Fruit fly (Drosophila melanogaster) whole organism, prepupa: ENCODE results near the gene CG13716.
A peak's percentile ranks its signal among the peaks of the same experiment; 100 is the strongest.

Experiments used
- CG10631 ChIP-seq: fragments of 200-800 bp; sonication (Bioruptor generic); optimal IDR thresholded peaks from 2 replicates; lab custom pipeline; 2016; ENCODE audit warnings: missing biosample characterization, missing genetic modification characterization
- CG10669 ChIP-seq: fragments of 200-800 bp; sonication (Bioruptor generic); optimal IDR thresholded peaks from 3 replicates; lab custom pipeline; 2018; ENCODE audit warnings: missing biosample characterization, mild to moderate bottlenecking, missing genetic modification characterization, moderate library complexity
- CG11294 ChIP-seq: fragments of 200-800 bp; sonication (Bioruptor generic); IDR thresholded peaks from 2 replicates; pipeline ENCODE4 v1.3.6; 2022; ENCODE audit warnings: missing biosample characterization, missing genetic modification characterization
- CG11902 ChIP-seq: fragments of 200-800 bp; sonication (Bioruptor generic); optimal IDR thresholded peaks from 3 replicates; lab custom pipeline; 2016; ENCODE audit warnings: missing biosample characterization, missing genetic modification characterization
- CG15336 ChIP-seq: fragments of 200-800 bp; sonication (Bioruptor generic); IDR thresholded peaks from 2 replicates; pipeline ENCODE4 v1.3.6; 2022; ENCODE audit warnings: missing biosample characterization, missing genetic modification characterization
- CG16779 ChIP-seq: fragments of 200-800 bp; sonication (Bioruptor generic); optimal IDR thresholded peaks from 3 replicates; lab custom pipeline; 2017; ENCODE audit warnings: missing biosample characterization, mild to moderate bottlenecking, missing genetic modification characterization
- CG3032 ChIP-seq: fragments of 200-800 bp; optimal IDR thresholded peaks from 2 replicates; lab custom pipeline; 2019; ENCODE audit warnings: missing biosample characterization, mild to moderate bottlenecking, missing genetic modification characterization, moderate library complexity
- CG31627 ChIP-seq: fragments of 200-800 bp; sonication (Bioruptor generic); optimal IDR thresholded peaks from 3 replicates; lab custom pipeline; 2016; ENCODE audit warnings: missing biosample characterization, missing genetic modification characterization
- CG32006 ChIP-seq: fragments of 200-800 bp; sonication (Bioruptor generic); optimal IDR thresholded peaks from 3 replicates; lab custom pipeline; 2017; ENCODE audit warnings: missing biosample characterization, mild to moderate bottlenecking, missing genetic modification characterization
- CG34406 ChIP-seq: fragments of 200-800 bp; sonication (Bioruptor generic); optimal IDR thresholded peaks from 3 replicates; lab custom pipeline; 2016; ENCODE audit warnings: missing biosample characterization, missing genetic modification characterization
- CG3919 ChIP-seq: fragments of 200-800 bp; sonication (Bioruptor generic); optimal IDR thresholded peaks from 3 replicates; lab custom pipeline; 2016; ENCODE audit warnings: missing biosample characterization, missing genetic modification characterization
- CG4318 ChIP-seq: fragments of 200-800 bp; sonication (Bioruptor generic); optimal IDR thresholded peaks from 3 replicates; lab custom pipeline; 2017; ENCODE audit warnings: missing biosample characterization, mild to moderate bottlenecking, missing genetic modification characterization
- CG6276 ChIP-seq: fragments of 200-800 bp; sonication (Bioruptor generic); optimal IDR thresholded peaks from 2 replicates; lab custom pipeline; 2017; ENCODE audit warnings: missing biosample characterization, mild to moderate bottlenecking, missing genetic modification characterization
- CG6854 ChIP-seq: fragments of 200-800 bp; sonication (Bioruptor generic); optimal IDR thresholded peaks from 2 replicates; lab custom pipeline; 2017; ENCODE audit warnings: missing biosample characterization, mild to moderate bottlenecking, missing genetic modification characterization
- CG7368 ChIP-seq: fragments of 200-800 bp; sonication (Bioruptor generic); optimal IDR thresholded peaks from 3 replicates; lab custom pipeline; 2016; ENCODE audit warnings: missing biosample characterization, missing genetic modification characterization
- CG8119 ChIP-seq: fragments of 200-800 bp; sonication (Bioruptor generic); IDR thresholded peaks from 3 replicates; pipeline ENCODE4 v1.3.6; 2022; ENCODE audit warnings: missing biosample characterization, missing genetic modification characterization
- CG8632 ChIP-seq: fragments of 200-800 bp; sonication (Bioruptor generic); optimal IDR thresholded peaks from 3 replicates; lab custom pipeline; 2016; ENCODE audit warnings: missing biosample characterization, missing genetic modification characterization
- CG9139 ChIP-seq: fragments of 200-800 bp; sonication (Bioruptor generic); optimal IDR thresholded peaks from 3 replicates; lab custom pipeline; 2017; ENCODE audit warnings: missing biosample characterization, mild to moderate bottlenecking, missing genetic modification characterization
- Eip78C ChIP-seq: fragments of 200-800 bp; sonication (Bioruptor generic); peaks from one replicate; lab custom pipeline; 2016; ENCODE audit warnings: missing biosample characterization, missing genetic modification characterization
- Eip93F ChIP-seq: fragments of 200-800 bp; sonication (Bioruptor generic); optimal IDR thresholded peaks from 2 replicates; lab custom pipeline; 2016; ENCODE audit warnings: missing biosample characterization, mild to moderate bottlenecking, missing genetic modification characterization
- Ets21C ChIP-seq: fragments of 200-800 bp; sonication (Bioruptor generic); optimal IDR thresholded peaks from 3 replicates; lab custom pipeline; 2016; ENCODE audit warnings: missing biosample characterization, missing genetic modification characterization
- Ets96B ChIP-seq: fragments of 200-800 bp; optimal IDR thresholded peaks from 2 replicates; lab custom pipeline; 2019; ENCODE audit warnings: missing biosample characterization, mild to moderate bottlenecking, missing genetic modification characterization, moderate library complexity
- Gug ChIP-seq: fragments of 200-800 bp; sonication (Bioruptor generic); IDR thresholded peaks from 2 replicates; pipeline ENCODE4 v1.3.6; 2022; ENCODE audit warnings: missing biosample characterization, missing genetic modification characterization
- Hr38 ChIP-seq: sonication (Bioruptor generic); optimal IDR thresholded peaks from 2 replicates; lab custom pipeline; 2016; ENCODE audit warnings: missing biosample characterization, missing genetic modification characterization
- Hr39 ChIP-seq: fragments of 200-800 bp; sonication (Bioruptor generic); optimal IDR thresholded peaks from 2 replicates; lab custom pipeline; 2016; ENCODE audit warnings: missing biosample characterization, missing genetic modification characterization
- Hr4 ChIP-seq: fragments of 200-800 bp; sonication (Bioruptor generic); optimal IDR thresholded peaks from 3 replicates; lab custom pipeline; 2016; ENCODE audit warnings: missing biosample characterization, missing genetic modification characterization
- Met ChIP-seq: fragments of 200-800 bp; sonication (Bioruptor generic); optimal IDR thresholded peaks from 3 replicates; lab custom pipeline; 2016; ENCODE audit warnings: missing biosample characterization, missing genetic modification characterization
- OdsH ChIP-seq: fragments of 200-800 bp; sonication (Bioruptor generic); optimal IDR thresholded peaks from 3 replicates; lab custom pipeline; 2016; ENCODE audit warnings: missing biosample characterization, missing genetic modification characterization
- Smox ChIP-seq: fragments of 200-800 bp; sonication (Bioruptor generic); optimal IDR thresholded peaks from 3 replicates; lab custom pipeline; 2016; ENCODE audit warnings: missing biosample characterization, missing genetic modification characterization
- Sox14 ChIP-seq: fragments of 200-800 bp; sonication (Bioruptor generic); optimal IDR thresholded peaks from 3 replicates; lab custom pipeline; 2016; ENCODE audit warnings: missing biosample characterization, missing genetic modification characterization
- Sox15 ChIP-seq: fragments of 200-800 bp; sonication (Bioruptor generic); optimal IDR thresholded peaks from 3 replicates; lab custom pipeline; 2016; ENCODE audit warnings: missing biosample characterization, missing genetic modification characterization
- achi ChIP-seq: fragments of 200-800 bp; sonication (Bioruptor generic); optimal IDR thresholded peaks from 3 replicates; lab custom pipeline; 2016; ENCODE audit warnings: missing biosample characterization, missing genetic modification characterization
- cyc ChIP-seq: fragments of 200-800 bp; sonication (Bioruptor generic); optimal IDR thresholded peaks from 3 replicates; lab custom pipeline; 2016; ENCODE audit warnings: missing biosample characterization, missing genetic modification characterization
- dsx ChIP-seq: fragments of 200-800 bp; optimal IDR thresholded peaks from 3 replicates; lab custom pipeline; 2019; ENCODE audit warnings: missing biosample characterization, mild to moderate bottlenecking, missing genetic modification characterization, moderate library complexity; ENCODE audit not compliant: poor library complexity, severe bottlenecking
- eg ChIP-seq: fragments of 200-800 bp; sonication (Bioruptor generic); IDR thresholded peaks from 3 replicates; pipeline ENCODE4 v1.3.6; 2022; ENCODE audit warnings: missing biosample characterization, missing genetic modification characterization
- esn ChIP-seq: fragments of 200-800 bp; sonication (Bioruptor generic); optimal IDR thresholded peaks from 2 replicates; lab custom pipeline; 2016; ENCODE audit warnings: missing biosample characterization, mild to moderate bottlenecking, missing genetic modification characterization, moderate library complexity
- fd59A ChIP-seq: fragments of 200-800 bp; sonication (Bioruptor generic); optimal IDR thresholded peaks from 2 replicates; lab custom pipeline; 2017; ENCODE audit warnings: missing biosample characterization, mild to moderate bottlenecking, missing genetic modification characterization, missing genetic modification reagents
- fd85E ChIP-seq: fragments of 200-800 bp; sonication (Bioruptor generic); optimal IDR thresholded peaks from 3 replicates; lab custom pipeline; 2016; ENCODE audit warnings: missing biosample characterization, missing genetic modification characterization
- lz ChIP-seq: fragments of 200-800 bp; sonication (Bioruptor generic); optimal IDR thresholded peaks from 3 replicates; lab custom pipeline; 2016; ENCODE audit warnings: missing biosample characterization, missing genetic modification characterization
- pdm3 ChIP-seq: fragments of 200-800 bp; sonication (Bioruptor generic); optimal IDR thresholded peaks from 3 replicates; lab custom pipeline; 2016; ENCODE audit warnings: missing biosample characterization, missing genetic modification characterization
- spab ChIP-seq: fragments of 200-800 bp; sonication (Bioruptor generic); optimal IDR thresholded peaks from 2 replicates; lab custom pipeline; 2017; ENCODE audit warnings: missing biosample characterization, mild to moderate bottlenecking, missing genetic modification characterization, missing genetic modification reagents
- ss ChIP-seq, 2 experiments: fragments of 200-800 bp; sonication (Bioruptor generic); optimal IDR thresholded peaks; 2 replicates in 1 of 2; 3 replicates in 1 of 2; lab custom pipeline; 2017 to 2018; ENCODE audit warnings: mild to moderate bottlenecking in 2 of 2, missing biosample characterization in 2 of 2, missing genetic modification characterization in 2 of 2, moderate library complexity in 1 of 2
- svp ChIP-seq: fragments of 200-800 bp; sonication (Bioruptor generic); peaks from one replicate; lab custom pipeline; 2016; ENCODE audit warnings: missing biosample characterization, missing genetic modification characterization
- topi ChIP-seq: fragments of 200-800 bp; sonication (Bioruptor generic); optimal IDR thresholded peaks from 3 replicates; lab custom pipeline; 2016; ENCODE audit warnings: missing biosample characterization, missing genetic modification characterization
- vri ChIP-seq: fragments of 200-800 bp; sonication (Bioruptor generic); optimal IDR thresholded peaks from 3 replicates; lab custom pipeline; 2016; ENCODE audit warnings: missing biosample characterization, mild to moderate bottlenecking, missing genetic modification characterization

The CG13716 gene

DNA sequence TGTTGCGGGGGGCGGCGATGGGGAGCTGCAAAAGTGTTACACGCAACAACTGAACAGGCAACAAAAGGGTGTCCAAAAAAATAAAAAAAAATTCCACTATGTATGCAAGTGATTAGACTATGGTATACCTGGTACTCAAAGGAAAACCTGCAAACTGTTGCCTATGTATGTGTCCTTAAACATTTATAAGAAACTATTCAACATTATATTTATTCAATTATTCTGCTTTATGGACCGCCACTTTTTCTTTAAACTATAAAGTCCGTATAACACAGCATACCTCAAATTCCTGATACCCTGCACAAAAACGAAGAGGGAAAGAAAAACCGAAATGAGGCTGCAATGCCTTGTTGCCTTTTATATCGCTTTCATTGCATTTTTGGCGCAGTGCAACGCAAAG, 26.9 kb downstream of the CG13716 start (continued):
- peak; percentile 40 for TF ChIP-seq Sox15
- TF ChIP-seq CG10631 (GFP tag; lab: Kevin White, UChicago) = peak; percentile 68
- TF ChIP-seq pdm3 (GFP tag; lab: Kevin White, UChicago) = peak; percentile 78
- TF ChIP-seq fd59A (GFP tag; lab: Kevin White, UChicago) = peak; percentile 25
- peak; percentile 25 for TF ChIP-seq spab (GFP tag; lab: Kevin White, UChicago)
- TF ChIP-seq Met (GFP tag; lab: Kevin White, UChicago) = peak; percentile 60
- TF ChIP-seq Ets96B (tag; lab: Kevin White, UChicago) = peak; percentile 52
- peak; percentile 68 for TF ChIP-seq CG31627 (GFP tag; lab: Kevin White, UChicago)
- TF ChIP-seq CG34406 (GFP tag; lab: Kevin White, UChicago) = peak; percentile 43
- TF ChIP-seq Sox14 (GFP tag; lab: Kevin White, UChicago) = peak; percentile 49
- TF ChIP-seq ss (GFP tag; optimal IDR thresholded peaks at IDR 0.05; lab: Kevin White, UChicago) = peak; percentile 25 to 26
- TF ChIP-seq dsx = peak; percentile 19
- peak; percentile 63 for TF ChIP-seq CG11902 (GFP tag; lab: Kevin White, UChicago)
- TF ChIP-seq CG8632 (GFP tag; lab: Kevin White, UChicago) = peak; percentile 44
- TF ChIP-seq Gug (GFP tag; lab: Robert Waterston, UW) = peak; percentile 72
- peak; percentile 59 for TF ChIP-seq Smox
- peak; percentile 60 for TF ChIP-seq topi (GFP tag; lab: Kevin White, UChicago)
- TF ChIP-seq CG6276 (GFP tag; lab: Kevin White, UChicago) = peak; percentile 71
- peak; percentile 87 for TF ChIP-seq Hr4
- TF ChIP-seq OdsH (GFP tag; lab: Kevin White, UChicago) = peak; percentile 74
- no peak for TF ChIP-seq fd85E
- TF ChIP-seq CG32006 (GFP tag; lab: Kevin White, UChicago) = peak; percentile 83
- TF ChIP-seq Ets21C (GFP tag; lab: Kevin White, UChicago) = no peak
- peak; percentile 16 for TF ChIP-seq vri (GFP tag; lab: Kevin White, UChicago)
- peak; percentile 39 for TF ChIP-seq lz (GFP tag; lab: Kevin White, UChicago)
- TF ChIP-seq Eip93F (GFP tag; lab: Kevin White, UChicago) = no peak

DNA sequence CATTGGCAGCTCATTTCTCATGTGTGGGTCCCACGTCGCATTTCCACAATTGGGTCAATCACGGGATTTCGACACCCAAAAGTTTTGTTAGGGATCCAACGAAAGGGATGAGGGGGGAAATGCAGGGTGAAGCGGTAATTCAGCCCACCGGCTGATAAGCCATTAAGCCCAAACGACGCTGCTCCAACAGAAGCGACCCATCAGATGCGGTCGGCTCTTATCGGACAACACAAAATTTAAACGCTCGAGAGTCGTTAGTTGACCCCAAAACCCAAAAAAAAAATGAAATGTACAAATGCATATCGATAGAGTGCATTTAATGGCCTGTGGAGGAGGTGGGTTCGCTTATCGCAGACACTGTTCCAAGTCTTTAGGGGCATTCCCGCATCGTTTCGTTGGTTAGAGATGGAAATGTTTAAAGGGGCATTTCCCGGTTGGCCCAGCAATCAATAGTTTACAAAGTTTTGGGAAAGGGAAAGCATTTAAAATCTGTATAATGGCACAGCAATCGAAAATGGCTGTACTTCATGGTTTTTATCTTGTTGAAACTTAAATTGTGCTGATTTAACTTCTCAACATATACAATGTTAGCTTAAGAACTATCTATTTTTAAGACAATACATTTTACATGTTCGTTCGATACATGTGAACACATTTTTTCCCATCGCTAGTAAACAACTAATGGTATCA, 27.7 kb downstream of the CG13716 start:
- TF ChIP-seq svp (GFP tag; lab: Kevin White, UChicago) (peak; percentile 14), CG8119 (GFP tag; lab: Robert Waterston, UW) (no peak)

- no peak for TF ChIP-seq eg
- TF ChIP-seq OdsH (GFP tag; lab: Kevin White, UChicago) = peak; percentile 44
- no peak for TF ChIP-seq fd85E
- no peak for TF ChIP-seq CG34406 (GFP tag; lab: Kevin White, UChicago)
- TF ChIP-seq ss (GFP tag; optimal IDR thresholded peaks at IDR 0.05; lab: Kevin White, UChicago) = peak; percentile 10 to 21
- peak; percentile 28 for TF ChIP-seq achi (GFP tag; lab: Kevin White, UChicago)
- no peak for TF ChIP-seq CG3919 (GFP tag; lab: Kevin White, UChicago)
- TF ChIP-seq CG8632 (GFP tag; lab: Kevin White, UChicago) = no peak
- no peak for TF ChIP-seq esn (GFP tag; lab: Kevin White, UChicago)
- no peak for TF ChIP-seq Sox15
- TF ChIP-seq Hr38 (GFP tag; lab: Kevin White, UChicago) = no peak
- no peak for TF ChIP-seq CG11294 (GFP tag; lab: Robert Waterston, UW)
- no peak for TF ChIP-seq Eip93F (GFP tag; lab: Kevin White, UChicago)
- no peak for TF ChIP-seq Hr39 (GFP tag; lab: Kevin White, UChicago)
- TF ChIP-seq CG15336 (GFP tag; lab: Robert Waterston, UW) = no peak
- no peak for TF ChIP-seq CG6854 (GFP tag; lab: Kevin White, UChicago)
- TF ChIP-seq CG4318 (GFP tag; lab: Kevin White, UChicago) = no peak
- TF ChIP-seq lz (GFP tag; lab: Kevin White, UChicago) = no peak
- TF ChIP-seq pdm3 (GFP tag; lab: Kevin White, UChicago) = no peak
- TF ChIP-seq spab (GFP tag; lab: Kevin White, UChicago) = no peak
- TF ChIP-seq CG10669 (GFP tag; lab: Kevin White, UChicago) = peak; percentile 38
- peak; percentile 76 for TF ChIP-seq Eip78C (GFP tag; lab: Kevin White, UChicago)
- no peak for TF ChIP-seq Sox14 (GFP tag; lab: Kevin White, UChicago)
- no peak for TF ChIP-seq cyc
- TF ChIP-seq Gug (GFP tag; lab: Robert Waterston, UW) = no peak
- no peak for TF ChIP-seq CG7368 (GFP tag; lab: Kevin White, UChicago)
- TF ChIP-seq CG16779 = no peak
- TF ChIP-seq CG9139 (GFP tag; lab: Kevin White, UChicago) = no peak
- no peak for TF ChIP-seq CG11902 (GFP tag; lab: Kevin White, UChicago)
- peak; percentile 51 for TF ChIP-seq CG3032 (tag; lab: Kevin White, UChicago)
- no peak for TF ChIP-seq Smox
- TF ChIP-seq Ets96B (tag; lab: Kevin White, UChicago) = peak; percentile 53
- no peak for TF ChIP-seq CG6276 (GFP tag; lab: Kevin White, UChicago)
Observed at dm6 chr3L:4603439-4603838, 31.1 kb downstream of the CG13716 start.
